Worm (Caenorhabditis elegans): ENCODE results near the gene scp-1.

ce11 chrII:9325555-9325954 lies 8.3 kb upstream of the scp-1 start:
- TF ChIP-seq lin-39 (tag; optimal IDR thresholded peaks at IDR 0.05), result no peak
- TF ChIP-seq lin-15B (tag; optimal IDR thresholded peaks at IDR 0.05), result no peak
- no peak for TF ChIP-seq nhr-28 (tag; optimal IDR thresholded peaks at IDR 0.05)
- TF ChIP-seq ama-1 (optimal IDR thresholded peaks at IDR 0.05), result no peak
- TF ChIP-seq sea-2 (GFP tag; optimal IDR thresholded peaks at IDR 0.05), result no peak
- TF ChIP-seq fkh-2 (tag; optimal IDR thresholded peaks at IDR 0.05), result no peak
- TF ChIP-seq jun-1 (tag; optimal IDR thresholded peaks at IDR 0.05), result peak; percentile 25
- no peak for TF ChIP-seq ztf-4 (tag; optimal IDR thresholded peaks at IDR 0.05)
- no peak for TF ChIP-seq ceh-82 (tag; optimal IDR thresholded peaks at IDR 0.05)
- no peak for TF ChIP-seq elt-3 (tag; optimal IDR thresholded peaks at IDR 0.05)
- no peak for TF ChIP-seq tbx-2 (tag; optimal IDR thresholded peaks at IDR 0.05)
- TF ChIP-seq nhr-77 (tag; optimal IDR thresholded peaks at IDR 0.05), result no peak
